Fruit fly (Drosophila melanogaster) whole organism, wandering third instar larva: ENCODE data around the gene ida.

Experiments
- CG32264 ChIP-seq: fragments of 200-800 bp; sonication (Bioruptor generic); optimal IDR thresholded peaks from 2 replicates; lab custom pipeline; 2016; ENCODE audit warnings: missing biosample characterization, missing genetic modification characterization
- CrebA ChIP-seq: fragments of 200-800 bp; sonication (Bioruptor generic); optimal IDR thresholded peaks from 2 replicates; lab custom pipeline; 2016; ENCODE audit warnings: missing biosample characterization, mild to moderate bottlenecking, missing genetic modification characterization, borderline replicate concordance
- Dfd ChIP-seq: fragments of >200 bp; optimal IDR thresholded peaks from 2 replicates; lab custom pipeline; 2017; ENCODE audit warnings: missing biosample characterization, missing genetic modification characterization
- Dif ChIP-seq: fragments of 200-275, 200-300 bp; sonication (Bioruptor generic); optimal IDR thresholded peaks from 2 replicates; lab custom pipeline; 2018; ENCODE audit warnings: missing biosample characterization, missing genetic modification characterization; ENCODE audit not compliant: partially characterized antibody
- GATAd ChIP-seq: sonication (Bioruptor generic); optimal IDR thresholded peaks from 2 replicates; lab custom pipeline; 2016; ENCODE audit warnings: missing biosample characterization, missing genetic modification characterization
- HLH106 ChIP-seq: fragments of 200-800 bp; optimal IDR thresholded peaks from 3 replicates; lab custom pipeline; 2019; ENCODE audit warnings: missing biosample characterization, mild to moderate bottlenecking, missing genetic modification characterization, moderate library complexity
- Hnf4 ChIP-seq: fragments of 200-800 bp; sonication (Bioruptor generic); optimal IDR thresholded peaks from 2 replicates; lab custom pipeline; 2016; ENCODE audit warnings: missing biosample characterization, mild to moderate bottlenecking, missing genetic modification characterization
- Hr78 ChIP-seq: fragments of >200 bp; optimal IDR thresholded peaks from 2 replicates; lab custom pipeline; 2017; ENCODE audit warnings: missing biosample characterization, missing genetic modification characterization
- Hr83 ChIP-seq: fragments of 200-300 bp; sonication (Bioruptor generic); optimal IDR thresholded peaks from 2 replicates; lab custom pipeline; 2016; ENCODE audit warnings: missing biosample characterization, mild to moderate bottlenecking, missing genetic modification characterization, moderate library complexity; ENCODE audit not compliant: poor library complexity, severe bottlenecking
- Jra ChIP-seq: sonication (Bioruptor generic); optimal IDR thresholded peaks from 2 replicates; lab custom pipeline; 2016; ENCODE audit warnings: missing biosample characterization, missing genetic modification characterization
- Mio ChIP-seq: sonication (Bioruptor generic); optimal IDR thresholded peaks from 2 replicates; lab custom pipeline; 2016; ENCODE audit warnings: missing biosample characterization, missing genetic modification characterization
- Myc ChIP-seq: fragments of >200 bp; optimal IDR thresholded peaks from 2 replicates; lab custom pipeline; 2017
- N ChIP-seq: fragments of >200 bp; optimal IDR thresholded peaks from 2 replicates; lab custom pipeline; 2018; ENCODE audit warnings: missing biosample characterization, missing external identifiers, missing genetic modification characterization
- OdsH ChIP-seq: fragments of 200-800 bp; sonication (Bioruptor generic); optimal IDR thresholded peaks from 2 replicates; lab custom pipeline; 2016; ENCODE audit warnings: missing biosample characterization, mild to moderate bottlenecking, missing genetic modification characterization
- Rel ChIP-seq, 2 experiments: fragments of 200-800 bp; sonication (Bioruptor generic) in 1 of 2; optimal IDR thresholded peaks; 2 replicates in 1 of 2; 3 replicates in 1 of 2; lab custom pipeline; 2016 to 2019; ENCODE audit warnings: mild to moderate bottlenecking in 2 of 2, missing biosample characterization in 2 of 2, missing genetic modification characterization in 2 of 2, moderate library complexity in 1 of 2
- Vsx2 ChIP-seq: fragments of 200-300, 225-300 bp; sonication (Bioruptor generic); optimal IDR thresholded peaks from 2 replicates; lab custom pipeline; 2018; ENCODE audit warnings: missing biosample characterization, missing genetic modification characterization; ENCODE audit not compliant: partially characterized antibody
- dl ChIP-seq, 2 experiments: fragments of 175-275, 200-275 bp in 1 of 2; fragments of 200-275 bp in 1 of 2; sonication (Bioruptor generic); optimal IDR thresholded peaks; lab custom pipeline; 2018; ENCODE audit warnings: mild to moderate bottlenecking in 2 of 2, missing biosample characterization in 2 of 2, missing genetic modification characterization in 2 of 2, moderate library complexity in 2 of 2; ENCODE audit not compliant: partially characterized antibody in 2 of 2, insufficient read depth in 1 of 2
- dmrt93B ChIP-seq: fragments of 200-800 bp; sonication (Bioruptor generic); optimal IDR thresholded peaks from 2 replicates; lab custom pipeline; 2018; ENCODE audit warnings: missing biosample characterization, mild to moderate bottlenecking, missing genetic modification characterization
- dsf ChIP-seq: sonication (Bioruptor generic); optimal IDR thresholded peaks from 2 replicates; lab custom pipeline; 2016; ENCODE audit warnings: missing biosample characterization, missing genetic modification characterization, borderline replicate concordance
- ey ChIP-seq: fragments of 200-800 bp; sonication (Bioruptor generic); optimal IDR thresholded peaks from 2 replicates; lab custom pipeline; 2016; ENCODE audit warnings: missing biosample characterization, missing genetic modification characterization
- foxo ChIP-seq, 2 experiments: fragments of 200-800 bp; sonication (Bioruptor generic); optimal IDR thresholded peaks; 2 replicates in 1 of 2; 3 replicates in 1 of 2; lab custom pipeline; 2016 to 2017; ENCODE audit warnings: missing biosample characterization in 2 of 2, missing genetic modification characterization in 2 of 2
- fru ChIP-seq: fragments of 200-800 bp; sonication (Bioruptor generic); optimal IDR thresholded peaks from 3 replicates; lab custom pipeline; 2016; ENCODE audit warnings: missing biosample characterization, mild to moderate bottlenecking, missing genetic modification characterization
- jim ChIP-seq: fragments of 175-275, 200-325 bp; sonication (Bioruptor generic); optimal IDR thresholded peaks from 2 replicates; lab custom pipeline; 2016; ENCODE audit warnings: missing biosample characterization, mild to moderate bottlenecking, missing genetic modification characterization
- lola ChIP-seq: fragments of >200 bp; optimal IDR thresholded peaks from 2 replicates; lab custom pipeline; 2017; ENCODE audit warnings: missing biosample characterization, missing genetic modification characterization
- psq ChIP-seq: fragments of 200-800 bp; sonication (Bioruptor generic); optimal IDR thresholded peaks from 3 replicates; lab custom pipeline; 2017; ENCODE audit warnings: missing biosample characterization, mild to moderate bottlenecking, missing genetic modification characterization, moderate library complexity
- rgr ChIP-seq: fragments of 200-800 bp; sonication (Bioruptor generic); optimal IDR thresholded peaks from 3 replicates; lab custom pipeline; 2016; ENCODE audit warnings: missing biosample characterization, mild to moderate bottlenecking, missing genetic modification characterization
- sage ChIP-seq: fragments of 200-800 bp; sonication (Bioruptor generic); optimal IDR thresholded peaks from 2 replicates; lab custom pipeline; 2016; ENCODE audit warnings: missing biosample characterization, mild to moderate bottlenecking, missing genetic modification characterization
- sv ChIP-seq: fragments of 200-800 bp; sonication (Bioruptor generic); optimal IDR thresholded peaks from 3 replicates; lab custom pipeline; 2016; ENCODE audit warnings: missing biosample characterization, missing genetic modification characterization
- usp ChIP-seq: fragments of >200 bp; optimal IDR thresholded peaks from 2 replicates; lab custom pipeline; 2017; ENCODE audit warnings: missing biosample characterization, missing genetic modification characterization

The ida gene

DNA sequence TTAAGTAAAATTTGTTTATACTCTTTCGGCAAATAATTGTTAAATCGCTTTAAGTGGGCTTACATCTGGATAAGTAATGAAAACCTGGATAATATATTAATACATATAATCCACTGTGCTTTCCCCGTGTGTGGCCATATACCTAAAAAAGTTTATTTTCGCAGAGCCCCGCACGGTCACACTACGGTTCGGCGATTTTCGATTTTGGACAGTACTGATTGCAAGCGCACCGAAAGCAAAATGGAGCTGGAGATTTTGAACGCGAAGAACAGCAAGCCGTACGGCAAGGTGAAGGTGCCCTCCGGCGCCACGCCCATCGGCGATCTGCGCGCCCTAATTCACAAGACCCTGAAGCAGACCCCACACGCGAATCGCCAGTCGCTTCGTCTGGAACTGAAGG is 1.8 kb upstream of the ida start, which contains the start of gene Sc2:
Gene Sc2 (plus strand): TSS at position 192 of the 400 bp plus-strand sequence.
- TF ChIP-seq Dif (GFP tag; lab: Kevin White, UChicago), result peak; percentile 73
- TF ChIP-seq rgr (GFP tag; lab: Kevin White, UChicago), result peak; percentile 70
- no peak for TF ChIP-seq sv (GFP tag; lab: Kevin White, UChicago)
- no peak for TF ChIP-seq Mio (GFP tag; lab: Kevin White, UChicago)
- peak; percentile 28 for TF ChIP-seq Hnf4 (GFP tag; lab: Kevin White, UChicago)
- TF ChIP-seq CrebA (GFP tag; lab: Kevin White, UChicago), result no peak
- no peak for TF ChIP-seq usp (GFP tag; lab: Kevin White, UChicago)
- TF ChIP-seq Hr83 (GFP tag; lab: Kevin White, UChicago), result peak; percentile 59
- TF ChIP-seq Dfd, result no peak
- TF ChIP-seq jim (GFP tag; lab: Kevin White, UChicago), result no peak
- TF ChIP-seq dl (GFP tag; optimal IDR thresholded peaks at IDR 0.05; lab: Kevin White, UChicago; ENCODE audit: insufficient read depth in 1 of 2, partially characterized antibody in 2 of 2), result peak in 1 of 2 experiments; percentile 19
- no peak for TF ChIP-seq CG32264 (GFP tag; lab: Kevin White, UChicago)
- TF ChIP-seq sage (GFP tag; lab: Kevin White, UChicago), result no peak
- TF ChIP-seq ey (GFP tag; lab: Kevin White, UChicago), result no peak
- TF ChIP-seq lola (GFP tag; lab: Kevin White, UChicago), result no peak
- TF ChIP-seq fru (GFP tag; lab: Kevin White, UChicago), result no peak
- no peak for TF ChIP-seq Rel (GFP tag; optimal IDR thresholded peaks at IDR 0.05; lab: Kevin White, UChicago)
- peak; percentile 96 for TF ChIP-seq Rel (tag; optimal IDR thresholded peaks at IDR 0.05; lab: Kevin White, UChicago)
- no peak for TF ChIP-seq GATAd (GFP tag; lab: Kevin White, UChicago)
- TF ChIP-seq dmrt93B (GFP tag; lab: Kevin White, UChicago), result no peak
- TF ChIP-seq Myc (lab: Kevin White, UChicago), result no peak
- no peak for TF ChIP-seq Vsx2 (GFP tag; lab: Kevin White, UChicago)

DNA sequence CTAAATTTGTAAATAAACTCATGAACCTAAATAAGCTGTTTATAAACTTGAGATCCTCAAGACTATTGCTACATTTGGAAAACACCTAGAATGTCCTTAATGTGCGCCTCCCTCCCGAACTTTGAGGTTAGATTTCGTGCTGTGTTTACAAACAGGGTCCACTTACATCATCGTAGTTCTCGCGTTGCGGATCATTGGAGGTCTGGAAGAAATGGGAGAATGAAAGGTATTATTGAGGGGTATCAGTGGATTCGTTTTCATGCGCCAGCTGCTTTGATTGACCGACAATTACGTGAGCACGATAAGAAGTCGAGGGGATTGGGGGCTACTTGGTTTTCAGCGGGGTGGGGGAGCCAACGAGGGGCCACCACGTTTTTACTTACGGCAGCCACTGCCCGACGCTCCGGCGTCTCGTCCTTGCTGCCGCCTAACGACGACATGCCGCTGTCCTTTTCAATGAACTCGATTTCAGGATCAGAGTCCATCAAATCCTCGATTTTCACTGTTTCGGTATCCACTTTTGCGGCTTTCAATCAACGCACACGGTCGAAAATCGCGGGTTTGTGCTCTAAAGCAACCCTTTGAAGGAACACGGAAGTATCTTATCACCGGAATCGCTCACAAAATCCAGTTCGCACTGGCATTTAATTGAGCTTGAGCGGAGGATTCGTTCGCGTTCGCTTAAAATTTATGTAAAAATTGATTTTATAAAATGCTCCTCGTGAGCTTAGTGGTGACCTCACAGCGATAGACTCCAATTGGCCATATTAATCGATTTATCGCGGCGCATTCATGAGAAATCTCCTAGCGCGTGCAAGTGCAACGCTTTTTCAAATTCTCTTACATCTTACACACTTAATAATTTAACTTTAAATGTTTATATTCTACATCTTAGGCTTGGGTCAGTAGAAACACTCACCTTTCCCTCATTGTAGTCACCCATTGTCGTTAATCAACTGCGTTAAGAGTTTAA is 4.0 kb downstream of the ida start:
- TF ChIP-seq sage (GFP tag; lab: Kevin White, UChicago) (peak; percentile 73), Mio (GFP tag; lab: Kevin White, UChicago) (no peak), jim (GFP tag; lab: Kevin White, UChicago) (no peak), foxo (GFP tag; optimal IDR thresholded peaks at IDR 0.05; lab: Kevin White, UChicago) (no peak), dmrt93B (GFP tag; lab: Kevin White, UChicago) (no peak), Rel (GFP tag; optimal IDR thresholded peaks at IDR 0.05; lab: Kevin White, UChicago) (no peak), Rel (tag; optimal IDR thresholded peaks at IDR 0.05; lab: Kevin White, UChicago) (no peak), Hr83 (GFP tag; lab: Kevin White, UChicago) (peak; percentile 7), CrebA (GFP tag; lab: Kevin White, UChicago) (no peak)

DNA sequence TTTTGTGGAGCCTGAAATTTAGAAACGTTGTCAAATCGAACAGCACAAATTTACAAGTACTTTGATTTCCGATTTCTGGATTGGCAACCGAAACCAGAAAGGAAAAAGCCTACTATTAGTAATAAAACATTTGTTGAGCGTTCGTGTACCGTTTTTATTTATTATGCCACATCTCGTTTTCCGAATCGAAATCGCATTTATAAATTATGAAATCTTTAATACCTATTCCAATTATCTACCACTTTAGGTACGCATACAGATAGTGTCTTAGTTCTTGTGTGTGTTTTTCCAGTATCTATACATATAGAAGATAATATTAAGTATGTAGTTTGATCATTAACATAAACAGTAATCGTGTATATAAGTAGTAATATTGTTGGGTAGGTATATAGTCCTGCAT is 4.7 kb downstream of the ida start, which contains the start of gene mge:
Gene mge (minus strand): TSS at position 101 of the 400 bp plus-strand sequence.
- no peak for TF ChIP-seq Jra (GFP tag; lab: Kevin White, UChicago)
- no peak for TF ChIP-seq Rel (GFP tag; optimal IDR thresholded peaks at IDR 0.05; lab: Kevin White, UChicago)
- no peak for TF ChIP-seq Rel (tag; optimal IDR thresholded peaks at IDR 0.05; lab: Kevin White, UChicago)
- TF ChIP-seq OdsH (GFP tag; lab: Kevin White, UChicago), result no peak
- no peak for TF ChIP-seq N
- no peak for TF ChIP-seq Vsx2 (GFP tag; lab: Kevin White, UChicago)
- no peak for TF ChIP-seq rgr (GFP tag; lab: Kevin White, UChicago)
- no peak for TF ChIP-seq HLH106
- no peak for TF ChIP-seq dmrt93B (GFP tag; lab: Kevin White, UChicago)

DNA sequence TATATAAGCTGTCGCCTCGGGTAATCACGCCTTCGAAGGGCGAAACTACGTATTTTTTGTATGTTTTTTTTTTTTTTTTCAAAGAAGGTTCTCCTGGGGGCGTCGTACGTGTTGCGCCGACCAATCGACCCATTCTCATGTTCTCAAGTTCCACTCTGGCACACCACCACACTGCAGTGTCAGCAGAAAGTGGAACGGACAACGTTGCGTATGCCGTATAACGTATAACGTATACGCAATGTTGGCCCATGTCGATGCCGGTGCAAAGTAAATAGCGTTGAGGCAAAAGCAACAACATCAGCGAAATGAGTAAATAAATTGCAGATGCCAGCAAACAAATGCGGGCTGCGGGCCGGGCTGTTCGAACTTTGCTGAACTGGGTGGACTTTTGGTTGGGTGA is 7.0 kb downstream of the ida start:
- TF ChIP-seq sv (GFP tag; lab: Kevin White, UChicago) (no peak), Hr78 (no peak), dsf (GFP tag; lab: Kevin White, UChicago) (no peak), lola (GFP tag; lab: Kevin White, UChicago) (no peak), Dfd (no peak), sage (GFP tag; lab: Kevin White, UChicago) (no peak), HLH106 (no peak), OdsH (GFP tag; lab: Kevin White, UChicago) (no peak), Vsx2 (GFP tag; lab: Kevin White, UChicago) (no peak), Jra (GFP tag; lab: Kevin White, UChicago) (no peak), N (no peak), psq (GFP tag; lab: Kevin White, UChicago) (no peak)
